Fruit fly (Drosophila melanogaster): ENCODE data around the gene CG12003.

The CG12003 gene

dm6 chr3L:1533699-1534431 is 31.3 kb upstream of the CG12003 start, which contains the start of gene Iml1 (continued):
- TF ChIP-seq org-1 (GFP tag; optimal IDR thresholded peaks at IDR 0.05) = no peak
- no peak for TF ChIP-seq Trl (optimal IDR thresholded peaks at IDR 0.05)
- peak; percentile 32 for TF ChIP-seq Trl (GFP tag; optimal IDR thresholded peaks at IDR 0.05)
- no peak for TF ChIP-seq cas (GFP tag; IDR thresholded peaks at IDR 0.05)
- TF ChIP-seq Dek (tag; optimal IDR thresholded peaks at IDR 0.05) = no peak
- peak; percentile 28 for TF ChIP-seq slou (GFP tag; optimal IDR thresholded peaks at IDR 0.05)
- TF ChIP-seq Ada2b (GFP tag; IDR thresholded peaks at IDR 0.05) = no peak
- no peak for TF ChIP-seq Max (GFP tag; optimal IDR thresholded peaks at IDR 0.05)
- no peak for TF ChIP-seq PHDP (tag; optimal IDR thresholded peaks at IDR 0.05)
- no peak for TF ChIP-seq bowl (GFP tag; IDR thresholded peaks at IDR 0.05)
- TF ChIP-seq CG3838 (GFP tag; optimal IDR thresholded peaks at IDR 0.05) = no peak
- TF ChIP-seq unc-4 (GFP tag; IDR thresholded peaks at IDR 0.05; ENCODE audit: partially characterized antibody) = no peak
- no peak for TF ChIP-seq Camta (GFP tag; optimal IDR thresholded peaks at IDR 0.05)
- TF ChIP-seq CG12659 (GFP tag; optimal IDR thresholded peaks at IDR 0.05) = peak; percentile 30
- TF ChIP-seq jigr1 (GFP tag; IDR thresholded peaks at IDR 0.05) = peak; percentile 44; the same call in 1 of the 3 replicates
- no peak for TF ChIP-seq HHEX (GFP tag; optimal IDR thresholded peaks at IDR 0.05)
- no peak for TF ChIP-seq fd102C (GFP tag; optimal IDR thresholded peaks at IDR 0.05)
- no peak for TF ChIP-seq Doc3 (GFP tag; IDR thresholded peaks at IDR 0.05; ENCODE audit: partially characterized antibody)
- peak; percentile 43 for TF ChIP-seq YL-1 (GFP tag; optimal IDR thresholded peaks at IDR 0.05)
- TF ChIP-seq jing (GFP tag; optimal IDR thresholded peaks at IDR 0.05) = no peak
- no peak for TF ChIP-seq nau (GFP tag; optimal IDR thresholded peaks at IDR 0.05)
- TF ChIP-seq Gsc (GFP tag; IDR thresholded peaks at IDR 0.05) = no peak
- no peak for TF ChIP-seq stwl (tag; optimal IDR thresholded peaks at IDR 0.05)
- peak; percentile 6 for TF ChIP-seq fd96Cb (tag; optimal IDR thresholded peaks at IDR 0.05)
- TF ChIP-seq CoRest (tag; optimal IDR thresholded peaks at IDR 0.05) = no peak
- TF ChIP-seq CG31365 (tag; optimal IDR thresholded peaks at IDR 0.05) = no peak
- no peak for TF ChIP-seq CG6683 (GFP tag; optimal IDR thresholded peaks at IDR 0.05)
- TF ChIP-seq inv (GFP tag; IDR thresholded peaks at IDR 0.05; ENCODE audit: partially characterized antibody) = no peak
- no peak for TF ChIP-seq CG18011 (GFP tag; optimal IDR thresholded peaks at IDR 0.05)
- TF ChIP-seq CG17361 (GFP tag; IDR thresholded peaks at IDR 0.05) = no peak; the same call in 2 of the 3 replicates
- no peak for TF ChIP-seq Mes4 (GFP tag; optimal IDR thresholded peaks at IDR 0.05)
- peak; percentile 71 for TF ChIP-seq nmo (GFP tag; optimal IDR thresholded peaks at IDR 0.05)
- no peak for TF ChIP-seq Bteb2 (GFP tag; optimal IDR thresholded peaks at IDR 0.05)
- TF ChIP-seq Deaf1 (tag; optimal IDR thresholded peaks at IDR 0.05) = no peak
- no peak for TF ChIP-seq Opbp (GFP tag; IDR thresholded peaks at IDR 0.05; ENCODE audit: partially characterized antibody)
- no peak for TF ChIP-seq pho (GFP tag; optimal IDR thresholded peaks at IDR 0.05)
- no peak for TF ChIP-seq CG8359 (GFP tag; optimal IDR thresholded peaks at IDR 0.05; ENCODE audit: borderline replicate concordance)
- TF ChIP-seq nom (GFP tag; optimal IDR thresholded peaks at IDR 0.05) = no peak
- TF ChIP-seq sens-2 (GFP tag; IDR thresholded peaks at IDR 0.05) = no peak
- peak; percentile 63 for TF ChIP-seq CG6272 (GFP tag; IDR thresholded peaks at IDR 0.05)
- TF ChIP-seq CG8765 (GFP tag; IDR thresholded peaks at IDR 0.05) = no peak
- TF ChIP-seq CG11085 (GFP tag; IDR thresholded peaks at IDR 0.05) = 0 out of 2 replicates have a peak, but pooled peaks have one; percentile 20
- TF ChIP-seq exex (tag; optimal IDR thresholded peaks at IDR 0.05) = peak; percentile 49
- TF ChIP-seq CG9932 (GFP tag; IDR thresholded peaks at IDR 0.05) = peak; percentile 79
- TF ChIP-seq CG15514 (GFP tag; optimal IDR thresholded peaks at IDR 0.05) = peak; percentile 95
- TF ChIP-seq lov (optimal IDR thresholded peaks at IDR 0.05) = no peak
- no peak for TF ChIP-seq lov (GFP tag; IDR thresholded peaks at IDR 0.05)
- TF ChIP-seq Poxn (GFP tag; IDR thresholded peaks at IDR 0.05) = no peak
- no peak for TF ChIP-seq CG7839 (tag; optimal IDR thresholded peaks at IDR 0.05)
- peak; percentile 68 for TF ChIP-seq CG12391 (tag; optimal IDR thresholded peaks at IDR 0.05)

Data from whole organism, embryonic.